Fruit fly (Drosophila melanogaster) whole organism, wandering third instar larva: ENCODE measurements around the gene CG9286.
A peak's percentile ranks its signal among the peaks of the same experiment; 100 is the strongest.

Source experiments
- CG32264 ChIP-seq: fragments of 200-800 bp; sonication (Bioruptor generic); optimal IDR thresholded peaks from 2 replicates; lab custom pipeline; 2016; ENCODE audit warnings: missing biosample characterization, missing genetic modification characterization
- CG9705 ChIP-seq: fragments of 200-800 bp; sonication (Bioruptor generic); optimal IDR thresholded peaks from 2 replicates; lab custom pipeline; 2018; ENCODE audit warnings: missing biosample characterization, mild to moderate bottlenecking, missing genetic modification characterization
- CrebA ChIP-seq: fragments of 200-800 bp; sonication (Bioruptor generic); optimal IDR thresholded peaks from 2 replicates; lab custom pipeline; 2016; ENCODE audit warnings: missing biosample characterization, mild to moderate bottlenecking, missing genetic modification characterization, borderline replicate concordance
- Dif ChIP-seq: fragments of 200-275, 200-300 bp; sonication (Bioruptor generic); optimal IDR thresholded peaks from 2 replicates; lab custom pipeline; 2018; ENCODE audit warnings: missing biosample characterization, missing genetic modification characterization; ENCODE audit not compliant: partially characterized antibody
- HLH106 ChIP-seq: fragments of 200-800 bp; optimal IDR thresholded peaks from 3 replicates; lab custom pipeline; 2019; ENCODE audit warnings: missing biosample characterization, mild to moderate bottlenecking, missing genetic modification characterization, moderate library complexity
- Jra ChIP-seq: sonication (Bioruptor generic); optimal IDR thresholded peaks from 2 replicates; lab custom pipeline; 2016; ENCODE audit warnings: missing biosample characterization, missing genetic modification characterization
- Myc ChIP-seq: fragments of >200 bp; optimal IDR thresholded peaks from 2 replicates; lab custom pipeline; 2017
- N ChIP-seq: fragments of >200 bp; optimal IDR thresholded peaks from 2 replicates; lab custom pipeline; 2018; ENCODE audit warnings: missing biosample characterization, missing external identifiers, missing genetic modification characterization
- OdsH ChIP-seq: fragments of 200-800 bp; sonication (Bioruptor generic); optimal IDR thresholded peaks from 2 replicates; lab custom pipeline; 2016; ENCODE audit warnings: missing biosample characterization, mild to moderate bottlenecking, missing genetic modification characterization
- Rel ChIP-seq, 2 experiments: fragments of 200-800 bp; sonication (Bioruptor generic) in 1 of 2; optimal IDR thresholded peaks; 2 replicates in 1 of 2; 3 replicates in 1 of 2; lab custom pipeline; 2016 to 2019; ENCODE audit warnings: mild to moderate bottlenecking in 2 of 2, missing biosample characterization in 2 of 2, missing genetic modification characterization in 2 of 2, moderate library complexity in 1 of 2
- Sp1 ChIP-seq: fragments of 200-800 bp; sonication (Bioruptor generic); optimal IDR thresholded peaks from 3 replicates; lab custom pipeline; 2019; ENCODE audit warnings: missing biosample characterization, mild to moderate bottlenecking, missing genetic modification characterization, moderate library complexity
- Vsx2 ChIP-seq: fragments of 200-300, 225-300 bp; sonication (Bioruptor generic); optimal IDR thresholded peaks from 2 replicates; lab custom pipeline; 2018; ENCODE audit warnings: missing biosample characterization, missing genetic modification characterization; ENCODE audit not compliant: partially characterized antibody
- br ChIP-seq: fragments of 200-800 bp; sonication (Bioruptor generic); optimal IDR thresholded peaks from 2 replicates; lab custom pipeline; 2016; ENCODE audit warnings: missing biosample characterization, missing genetic modification characterization
- brk ChIP-seq: fragments of 200-800 bp; sonication (Bioruptor generic); optimal IDR thresholded peaks from 2 replicates; lab custom pipeline; 2016; ENCODE audit warnings: missing biosample characterization, mild to moderate bottlenecking, missing genetic modification characterization
- dl ChIP-seq, 2 experiments: fragments of 175-275, 200-275 bp in 1 of 2; fragments of 200-275 bp in 1 of 2; sonication (Bioruptor generic); optimal IDR thresholded peaks; lab custom pipeline; 2018; ENCODE audit warnings: mild to moderate bottlenecking in 2 of 2, missing biosample characterization in 2 of 2, missing genetic modification characterization in 2 of 2, moderate library complexity in 2 of 2; ENCODE audit not compliant: partially characterized antibody in 2 of 2, insufficient read depth in 1 of 2
- dmrt93B ChIP-seq: fragments of 200-800 bp; sonication (Bioruptor generic); optimal IDR thresholded peaks from 2 replicates; lab custom pipeline; 2018; ENCODE audit warnings: missing biosample characterization, mild to moderate bottlenecking, missing genetic modification characterization
- ey ChIP-seq: fragments of 200-800 bp; sonication (Bioruptor generic); optimal IDR thresholded peaks from 2 replicates; lab custom pipeline; 2016; ENCODE audit warnings: missing biosample characterization, missing genetic modification characterization
- foxo ChIP-seq, 2 experiments: fragments of 200-800 bp; sonication (Bioruptor generic); optimal IDR thresholded peaks; 2 replicates in 1 of 2; 3 replicates in 1 of 2; lab custom pipeline; 2016 to 2017; ENCODE audit warnings: missing biosample characterization in 2 of 2, missing genetic modification characterization in 2 of 2
- fru ChIP-seq: fragments of 200-800 bp; sonication (Bioruptor generic); optimal IDR thresholded peaks from 3 replicates; lab custom pipeline; 2016; ENCODE audit warnings: missing biosample characterization, mild to moderate bottlenecking, missing genetic modification characterization
- h ChIP-seq: fragments of 200-800 bp; sonication (Bioruptor generic); optimal IDR thresholded peaks from 3 replicates; lab custom pipeline; 2016; ENCODE audit warnings: missing biosample characterization, mild to moderate bottlenecking, missing genetic modification characterization
- lola ChIP-seq: fragments of >200 bp; optimal IDR thresholded peaks from 2 replicates; lab custom pipeline; 2017; ENCODE audit warnings: missing biosample characterization, missing genetic modification characterization
- psq ChIP-seq: fragments of 200-800 bp; sonication (Bioruptor generic); optimal IDR thresholded peaks from 3 replicates; lab custom pipeline; 2017; ENCODE audit warnings: missing biosample characterization, mild to moderate bottlenecking, missing genetic modification characterization, moderate library complexity
- rgr ChIP-seq: fragments of 200-800 bp; sonication (Bioruptor generic); optimal IDR thresholded peaks from 3 replicates; lab custom pipeline; 2016; ENCODE audit warnings: missing biosample characterization, mild to moderate bottlenecking, missing genetic modification characterization
- sage ChIP-seq: fragments of 200-800 bp; sonication (Bioruptor generic); optimal IDR thresholded peaks from 2 replicates; lab custom pipeline; 2016; ENCODE audit warnings: missing biosample characterization, mild to moderate bottlenecking, missing genetic modification characterization
- tai ChIP-seq: sonication (Bioruptor generic); optimal IDR thresholded peaks from 2 replicates; lab custom pipeline; 2016; ENCODE audit warnings: missing biosample characterization, missing genetic modification characterization
- usp ChIP-seq: fragments of >200 bp; optimal IDR thresholded peaks from 2 replicates; lab custom pipeline; 2017; ENCODE audit warnings: missing biosample characterization, missing genetic modification characterization
- woc ChIP-seq: sonication (Bioruptor generic); optimal IDR thresholded peaks from 2 replicates; lab custom pipeline; 2016; ENCODE audit warnings: missing biosample characterization, mild to moderate bottlenecking, missing genetic modification characterization

The CG9286 gene

DNA sequence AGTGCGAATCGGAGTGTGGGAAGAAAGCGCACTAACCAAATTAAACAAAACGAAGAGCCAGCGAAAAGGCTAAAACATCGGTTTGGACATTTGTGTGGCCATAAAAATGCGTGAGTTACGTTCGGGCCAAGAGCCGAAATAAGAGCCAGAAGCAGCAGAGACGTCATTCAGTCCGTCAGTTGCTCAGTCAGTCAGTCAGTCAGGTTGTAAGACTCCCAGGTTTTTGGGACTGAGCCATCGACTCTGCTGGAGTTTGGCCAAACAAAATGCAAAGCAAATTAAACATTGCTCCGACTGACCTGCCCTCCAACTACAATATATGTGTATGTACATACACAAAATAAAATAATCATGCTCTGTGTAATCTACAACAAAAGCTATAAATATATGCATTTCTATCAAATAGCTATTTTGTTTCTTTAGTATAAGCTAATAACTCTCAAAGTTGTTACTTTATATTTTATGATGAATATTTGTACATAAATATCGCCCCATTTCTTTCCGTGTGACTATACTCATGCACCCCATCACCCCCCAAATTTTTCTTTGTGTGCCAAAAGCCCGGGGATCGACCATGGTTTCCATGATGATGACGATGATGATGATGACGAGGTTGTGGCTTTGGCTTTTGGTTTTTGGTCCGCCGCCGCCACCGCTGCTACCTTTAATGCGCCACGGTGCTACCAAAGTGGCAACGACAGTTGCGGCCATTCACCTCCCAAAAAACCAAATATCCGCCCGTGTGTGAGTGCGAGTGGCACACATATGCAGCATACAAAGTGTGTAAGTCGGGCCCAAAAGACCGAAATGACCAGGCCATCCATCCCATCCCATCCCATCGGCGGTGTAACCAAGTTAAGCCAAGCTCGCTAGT, 12.6 kb downstream of the CG9286 start:
- no peak for TF ChIP-seq brk (GFP tag; lab: Kevin White, UChicago)
- TF ChIP-seq Vsx2 (GFP tag; lab: Kevin White, UChicago): no peak
- TF ChIP-seq N (GFP tag; lab: Kevin White, UChicago): no peak
- TF ChIP-seq sage: no peak
- no peak for TF ChIP-seq CG32264 (GFP tag; lab: Kevin White, UChicago)
- TF ChIP-seq CG9705 (GFP tag; lab: Kevin White, UChicago): no peak
- peak; percentile 45 for TF ChIP-seq psq (GFP tag; lab: Kevin White, UChicago)
- peak; percentile 70 for TF ChIP-seq h (GFP tag; lab: Kevin White, UChicago)
- TF ChIP-seq br (GFP tag; lab: Kevin White, UChicago): peak; percentile 63
- TF ChIP-seq HLH106 (tag; lab: Kevin White, UChicago): peak; percentile 76
- peak; percentile 75 for TF ChIP-seq Sp1
- TF ChIP-seq usp (GFP tag; lab: Kevin White, UChicago): no peak
- no peak for TF ChIP-seq Rel (GFP tag; optimal IDR thresholded peaks at IDR 0.05; lab: Kevin White, UChicago)
- no peak for TF ChIP-seq Rel (tag; optimal IDR thresholded peaks at IDR 0.05; lab: Kevin White, UChicago)
- peak; percentile 63 for TF ChIP-seq OdsH
- no peak for TF ChIP-seq Jra (GFP tag; lab: Kevin White, UChicago)
- TF ChIP-seq dmrt93B (GFP tag; lab: Kevin White, UChicago): peak; percentile 44
- no peak for TF ChIP-seq lola (GFP tag; lab: Kevin White, UChicago)
- TF ChIP-seq foxo (GFP tag; optimal IDR thresholded peaks at IDR 0.05; lab: Kevin White, UChicago): peak in 1 of 2 experiments; percentile 76
- TF ChIP-seq tai (GFP tag; lab: Kevin White, UChicago): no peak
- TF ChIP-seq CrebA (GFP tag; lab: Kevin White, UChicago): no peak
- peak; percentile 23 for TF ChIP-seq rgr
- peak; percentile 11 for TF ChIP-seq woc (GFP tag; lab: Kevin White, UChicago)
- TF ChIP-seq ey (GFP tag; lab: Kevin White, UChicago): peak; percentile 32
- TF ChIP-seq Myc (lab: Kevin White, UChicago): no peak
- TF ChIP-seq fru (GFP tag; lab: Kevin White, UChicago): peak; percentile 81

DNA sequence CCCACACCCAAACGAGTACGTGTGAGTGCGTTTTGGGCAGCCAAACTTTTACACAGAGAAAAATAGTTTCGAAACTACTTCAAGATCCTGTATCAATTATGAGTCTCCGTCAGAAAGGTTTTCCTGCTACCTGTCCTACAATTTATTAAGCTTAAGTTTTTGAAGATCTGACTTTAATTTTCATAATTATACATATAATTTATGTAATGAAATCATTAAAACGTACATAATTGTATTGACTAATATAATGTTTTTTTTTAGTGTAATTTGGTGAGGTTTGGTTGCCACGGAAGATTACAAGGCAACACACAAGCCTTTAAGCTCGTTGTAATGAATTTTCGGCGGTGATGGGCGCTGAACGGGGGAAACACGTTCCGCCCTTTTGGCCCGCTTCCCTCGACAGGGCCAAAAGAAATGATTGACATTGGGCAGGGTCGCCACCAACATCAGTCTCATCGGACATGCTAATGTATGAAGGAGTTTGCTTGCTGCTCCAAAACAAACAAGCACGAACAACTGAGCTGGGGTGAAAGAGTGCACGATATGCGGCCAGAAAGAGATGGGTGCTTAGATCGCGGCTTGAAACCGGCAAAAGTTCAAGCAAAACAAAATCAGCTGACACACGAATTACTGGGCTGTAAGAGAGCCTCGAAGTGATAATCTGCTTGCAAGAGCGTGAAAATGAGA, 13.4 kb downstream of the CG9286 start:
- TF ChIP-seq h (GFP tag; lab: Kevin White, UChicago) (peak; percentile 28), usp (GFP tag; lab: Kevin White, UChicago) (no peak), dmrt93B (GFP tag; lab: Kevin White, UChicago) (peak; percentile 57), ey (GFP tag; lab: Kevin White, UChicago) (no peak), Sp1 (peak; percentile 71), CG9705 (GFP tag; lab: Kevin White, UChicago) (peak; percentile 19), Dif (peak; percentile 25), foxo (GFP tag; optimal IDR thresholded peaks at IDR 0.05; lab: Kevin White, UChicago) (peak in 1 of 2 experiments; percentile 69), woc (GFP tag; lab: Kevin White, UChicago) (no peak), fru (GFP tag; lab: Kevin White, UChicago) (peak; percentile 30), CG32264 (GFP tag; lab: Kevin White, UChicago) (no peak), HLH106 (tag; lab: Kevin White, UChicago) (peak; percentile 68), psq (GFP tag; lab: Kevin White, UChicago) (peak; percentile 17), lola (GFP tag; lab: Kevin White, UChicago) (no peak)

DNA sequence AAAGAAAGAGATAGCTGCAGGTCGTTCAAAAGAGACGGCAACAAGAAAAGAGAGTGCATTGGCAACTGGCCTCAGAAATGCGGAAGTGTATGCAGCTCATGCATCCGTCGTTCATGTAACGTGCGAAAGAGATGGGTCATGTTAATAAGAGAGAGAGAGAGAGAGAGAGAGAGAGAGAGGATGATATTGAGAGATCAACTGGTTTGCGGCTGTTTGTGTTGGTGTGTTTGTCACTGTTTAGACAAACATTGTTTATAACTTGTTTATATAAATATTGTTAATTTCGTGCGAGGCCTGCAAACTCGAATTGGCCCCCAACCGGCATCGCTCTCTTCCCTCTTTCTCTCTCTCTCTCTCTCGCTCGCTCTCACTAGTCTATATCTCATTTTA, 13.9 kb downstream of the CG9286 start:
- TF ChIP-seq Vsx2 (GFP tag; lab: Kevin White, UChicago) (peak; percentile 36), CG32264 (GFP tag; lab: Kevin White, UChicago) (no peak), Dif (peak; percentile 60), fru (GFP tag; lab: Kevin White, UChicago) (peak; percentile 19), dl (GFP tag; optimal IDR thresholded peaks at IDR 0.05; lab: Kevin White, UChicago; ENCODE audit: insufficient read depth in 1 of 2, partially characterized antibody in 2 of 2) (peak in 1 of 2 experiments; percentile 44)

DNA sequence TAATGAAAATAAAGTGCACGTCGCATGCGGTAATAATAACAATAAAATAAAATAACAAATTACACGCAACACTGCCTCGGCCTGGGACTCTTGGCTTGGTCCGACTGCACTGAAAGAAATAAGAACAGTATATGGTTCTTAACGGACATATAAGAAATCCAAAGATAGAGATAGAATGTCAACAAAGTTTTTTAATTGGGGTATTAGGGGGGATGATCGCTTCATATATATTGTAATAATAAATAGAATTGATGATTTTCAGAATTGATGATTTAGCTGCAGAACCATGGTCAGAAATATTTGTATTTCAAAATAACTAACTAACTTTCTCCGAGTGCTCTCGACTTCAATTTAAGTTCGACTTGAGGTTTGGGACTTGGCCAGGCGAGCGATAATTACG, 15.3 kb downstream of the CG9286 start:
- peak; percentile 63 for TF ChIP-seq Sp1
- TF ChIP-seq dmrt93B (GFP tag; lab: Kevin White, UChicago): peak; percentile 27
- TF ChIP-seq foxo (GFP tag; optimal IDR thresholded peaks at IDR 0.05; lab: Kevin White, UChicago): peak in 1 of 2 experiments; percentile 69
- peak; percentile 59 for TF ChIP-seq HLH106 (tag; lab: Kevin White, UChicago)
- TF ChIP-seq h (GFP tag; lab: Kevin White, UChicago): peak; percentile 52
- peak; percentile 66 for TF ChIP-seq fru (GFP tag; lab: Kevin White, UChicago)
- peak; percentile 14 for TF ChIP-seq OdsH
- TF ChIP-seq br (GFP tag; lab: Kevin White, UChicago): peak; percentile 10
- TF ChIP-seq CG9705 (GFP tag; lab: Kevin White, UChicago): no peak
- peak; percentile 34 for TF ChIP-seq psq (GFP tag; lab: Kevin White, UChicago)
- TF ChIP-seq ey (GFP tag; lab: Kevin White, UChicago): peak; percentile 6
- TF ChIP-seq Vsx2 (GFP tag; lab: Kevin White, UChicago): no peak
- no peak for TF ChIP-seq woc (GFP tag; lab: Kevin White, UChicago)
